Fruit fly (Drosophila melanogaster) whole organism, embryonic: ENCODE results near the gene Trim9.

Source experiments
- ATbp ChIP-seq: fragments of 200-800 bp; sonication (Bioruptor generic); optimal IDR thresholded peaks from 2 replicates; lab custom pipeline; 2017; ENCODE audit warnings: missing biosample characterization, mild to moderate bottlenecking, missing genetic modification characterization, missing genetic modification reagents
- Atf-2 ChIP-seq: fragments of 200-800 bp; sonication (Bioruptor generic); optimal IDR thresholded peaks from 2 replicates; lab custom pipeline; 2016; ENCODE audit warnings: missing biosample characterization, missing genetic modification characterization
- Blimp-1 ChIP-seq: fragments of 200-800 bp; sonication (Bioruptor generic); optimal IDR thresholded peaks from 3 replicates; lab custom pipeline; 2018; ENCODE audit warnings: missing biosample characterization, missing genetic modification characterization, mild to moderate bottlenecking, moderate library complexity, missing genetic modification reagents
- C15 ChIP-seq: fragments of 200-800 bp; sonication (Bioruptor generic); IDR thresholded peaks from 3 replicates; pipeline ENCODE4 v1.3.6; 2022; ENCODE audit warnings: missing biosample characterization, missing genetic modification characterization
- CG13296 ChIP-seq: fragments of 200-800 bp; sonication (Bioruptor generic); optimal IDR thresholded peaks from 3 replicates; lab custom pipeline; 2018; ENCODE audit warnings: missing biosample characterization, mild to moderate bottlenecking, missing genetic modification characterization
- CG15514 ChIP-seq: fragments of 200-800 bp; sonication (Bioruptor generic); optimal IDR thresholded peaks from 3 replicates; lab custom pipeline; 2017; ENCODE audit warnings: missing biosample characterization, missing genetic modification characterization, mild to moderate bottlenecking, moderate library complexity, missing genetic modification reagents
- CG1602 ChIP-seq: fragments of 200-800 bp; sonication (Bioruptor generic); optimal IDR thresholded peaks from 3 replicates; lab custom pipeline; 2016; ENCODE audit warnings: missing biosample characterization, missing genetic modification characterization
- CG17359 ChIP-seq: fragments of 200-800 bp; sonication (Bioruptor generic); optimal IDR thresholded peaks from 3 replicates; lab custom pipeline; 2018; ENCODE audit warnings: missing biosample characterization, mild to moderate bottlenecking, missing genetic modification characterization, moderate library complexity
- CG2120 ChIP-seq: fragments of 200-800 bp; sonication (Bioruptor generic); optimal IDR thresholded peaks from 3 replicates; lab custom pipeline; 2016; ENCODE audit warnings: missing biosample characterization, missing genetic modification characterization
- CG2129 ChIP-seq: fragments of 200-800 bp; sonication (Bioruptor generic); IDR thresholded peaks from 2 replicates; pipeline ENCODE4 v1.3.6; 2022; ENCODE audit warnings: missing biosample characterization, missing genetic modification characterization; ENCODE audit not compliant: partially characterized antibody
- CG30403 ChIP-seq: fragments of 200-800 bp; sonication (Bioruptor generic); optimal IDR thresholded peaks from 3 replicates; lab custom pipeline; 2016; ENCODE audit warnings: missing biosample characterization, missing genetic modification characterization
- CG32532 ChIP-seq: fragments of 200-800 bp; sonication (Bioruptor generic); IDR thresholded peaks from 2 replicates; pipeline ENCODE4 v1.3.6; 2022; ENCODE audit warnings: missing biosample characterization, missing genetic modification characterization
- CG33557 ChIP-seq: fragments of 200-800 bp; sonication (Bioruptor generic); optimal IDR thresholded peaks from 2 replicates; lab custom pipeline; 2019; ENCODE audit warnings: missing biosample characterization, mild to moderate bottlenecking, missing genetic modification characterization, moderate library complexity
- CG4730 ChIP-seq: fragments of 200-800 bp; sonication (Bioruptor generic); IDR thresholded peaks from 2 replicates; pipeline ENCODE4 v1.3.6; 2022; ENCODE audit warnings: missing biosample characterization, missing genetic modification characterization
- CG6175 ChIP-seq: fragments of 200-800 bp; sonication (Bioruptor generic); IDR thresholded peaks from 3 replicates; pipeline ENCODE4 v1.3.6; 2022; ENCODE audit warnings: missing biosample characterization, missing genetic modification characterization
- CG6254 ChIP-seq: fragments of 200-800 bp; sonication (Bioruptor generic); optimal IDR thresholded peaks from 3 replicates; lab custom pipeline; 2017; ENCODE audit warnings: mild to moderate bottlenecking, missing biosample characterization, missing genetic modification reagents, missing genetic modification characterization
- CG7839 ChIP-seq: fragments of 200-800 bp; sonication (Bioruptor generic); optimal IDR thresholded peaks from 3 replicates; lab custom pipeline; 2018; ENCODE audit warnings: missing biosample characterization, mild to moderate bottlenecking, missing genetic modification characterization, moderate library complexity
- CG8290 ChIP-seq, 3 experiments: fragments of 200-800 bp; sonication (Bioruptor generic); optimal IDR thresholded peaks; 2 replicates each; lab custom pipeline; 2016 to 2019; ENCODE audit warnings: missing biosample characterization in 3 of 3, missing genetic modification characterization in 3 of 3, mild to moderate bottlenecking in 2 of 3, moderate library complexity in 1 of 3
- CG8924 ChIP-seq: fragments of 200-800 bp; optimal IDR thresholded peaks from 3 replicates; lab custom pipeline; 2019; ENCODE audit warnings: missing biosample characterization, mild to moderate bottlenecking, missing genetic modification characterization, moderate library complexity
- Drgx ChIP-seq: fragments of 200-800 bp; sonication (Bioruptor generic); IDR thresholded peaks from 2 replicates; pipeline ENCODE4 v1.3.6; 2022; ENCODE audit warnings: missing biosample characterization, missing genetic modification characterization
- H2.0 ChIP-seq: fragments of 200-800 bp; sonication (Bioruptor generic); IDR thresholded peaks from 2 replicates; pipeline ENCODE4 v1.3.6; 2022; ENCODE audit warnings: missing biosample characterization, missing genetic modification characterization
- HLH3B ChIP-seq: fragments of 200-800 bp; sonication (Bioruptor generic); IDR thresholded peaks from 2 replicates; pipeline ENCODE4 v1.3.6; 2022; ENCODE audit warnings: missing biosample characterization, missing genetic modification characterization
- Hr51 ChIP-seq, 2 experiments: fragments of 200-800 bp; sonication (Bioruptor generic); optimal IDR thresholded peaks; 2 replicates in 1 of 2; 3 replicates in 1 of 2; lab custom pipeline; 2016 to 2018; ENCODE audit warnings: missing biosample characterization in 2 of 2, missing genetic modification characterization in 2 of 2, mild to moderate bottlenecking in 1 of 2, moderate library complexity in 1 of 2
- Kr ChIP-seq: fragments of 200-800 bp; sonication (Bioruptor generic); optimal IDR thresholded peaks from 2 replicates; lab custom pipeline; 2017; ENCODE audit warnings: missing biosample characterization, mild to moderate bottlenecking, missing genetic modification characterization
- MBD-R2 ChIP-seq: fragments of 200-800 bp; sonication (Bioruptor generic); IDR thresholded peaks from 2 replicates; pipeline ENCODE4 v1.3.6; 2022; ENCODE audit warnings: missing biosample characterization, missing genetic modification characterization
- NC2α ChIP-seq: fragments of 200-800 bp; sonication (Bioruptor generic); optimal IDR thresholded peaks from 2 replicates; lab custom pipeline; 2016; ENCODE audit warnings: missing biosample characterization, missing genetic modification characterization
- Opbp ChIP-seq: fragments of 200-800 bp; sonication (Bioruptor generic); IDR thresholded peaks from 3 replicates; pipeline ENCODE4 v1.3.6; 2022; ENCODE audit warnings: missing biosample characterization, missing genetic modification characterization; ENCODE audit not compliant: partially characterized antibody
- amos ChIP-seq: fragments of 200-800 bp; sonication (Bioruptor generic); IDR thresholded peaks from 2 replicates; pipeline ENCODE4 v1.3.6; 2022; ENCODE audit warnings: missing biosample characterization, missing genetic modification characterization; ENCODE audit not compliant: partially characterized antibody
- ash1 ChIP-seq: fragments of 200-800 bp; sonication (Bioruptor generic); optimal IDR thresholded peaks from 2 replicates; lab custom pipeline; 2018; ENCODE audit warnings: missing biosample characterization, mild to moderate bottlenecking, missing genetic modification characterization
- bcd ChIP-seq: fragments of 200-800 bp; sonication (Bioruptor generic); optimal IDR thresholded peaks from 2 replicates; lab custom pipeline; 2017; ENCODE audit warnings: missing biosample characterization, mild to moderate bottlenecking, missing genetic modification characterization
- crc ChIP-seq: fragments of 200-800 bp; sonication (Bioruptor generic); optimal IDR thresholded peaks from 2 replicates; lab custom pipeline; 2016; ENCODE audit warnings: missing biosample characterization, missing genetic modification characterization
- cwo ChIP-seq: fragments of 200-800 bp; sonication (Bioruptor generic); optimal IDR thresholded peaks from 3 replicates; lab custom pipeline; 2017; ENCODE audit warnings: missing biosample characterization, missing genetic modification characterization, mild to moderate bottlenecking, moderate library complexity, missing genetic modification reagents
- dmrt99B ChIP-seq: fragments of 200-800 bp; sonication (Bioruptor generic); optimal IDR thresholded peaks from 2 replicates; lab custom pipeline; 2018; ENCODE audit warnings: missing biosample characterization, mild to moderate bottlenecking, missing genetic modification characterization, moderate library complexity
- ems ChIP-seq: fragments of 200-800 bp; sonication (Bioruptor generic); optimal IDR thresholded peaks from 3 replicates; lab custom pipeline; 2016; ENCODE audit warnings: missing biosample characterization, missing genetic modification characterization
- esg ChIP-seq: fragments of 200-800 bp; sonication (Bioruptor generic); conservative IDR thresholded peaks from 2 replicates; pipeline ENCODE4 v1.3.6; 2022; ENCODE audit warnings: missing biosample characterization, missing genetic modification characterization
- grau ChIP-seq: fragments of 200-800 bp; optimal IDR thresholded peaks from 3 replicates; lab custom pipeline; 2019; ENCODE audit warnings: missing biosample characterization, mild to moderate bottlenecking, missing genetic modification characterization, moderate library complexity
- ham ChIP-seq: fragments of 200-800 bp; sonication (Bioruptor generic); IDR thresholded peaks from 2 replicates; pipeline ENCODE4 v1.3.6; 2022; ENCODE audit warnings: missing biosample characterization, missing genetic modification characterization
- knrl ChIP-seq: fragments of 200-800 bp; sonication (Bioruptor generic); IDR thresholded peaks from 3 replicates; pipeline ENCODE4 v1.3.6; 2022; ENCODE audit warnings: missing biosample characterization, missing genetic modification characterization; ENCODE audit not compliant: partially characterized antibody
- lilli ChIP-seq: fragments of 200-800 bp; sonication (Bioruptor generic); optimal IDR thresholded peaks from 3 replicates; lab custom pipeline; 2016; ENCODE audit warnings: missing biosample characterization, missing genetic modification characterization
- nom ChIP-seq: fragments of 200-800 bp; sonication (Bioruptor generic); optimal IDR thresholded peaks from 2 replicates; lab custom pipeline; 2017; ENCODE audit warnings: missing biosample characterization, missing genetic modification characterization, mild to moderate bottlenecking, moderate library complexity, missing genetic modification reagents
- slbo ChIP-seq: fragments of 200-800 bp; sonication (Bioruptor generic); IDR thresholded peaks from 2 replicates; pipeline ENCODE4 v1.3.6; 2022; ENCODE audit warnings: missing biosample characterization, missing genetic modification characterization
- so ChIP-seq: fragments of 200-800 bp; sonication (Bioruptor generic); IDR thresholded peaks from 3 replicates; pipeline ENCODE4 v1.3.6; 2022; ENCODE audit warnings: missing biosample characterization, missing genetic modification characterization
- sqz ChIP-seq: fragments of 200-800 bp; sonication (Bioruptor generic); optimal IDR thresholded peaks from 3 replicates; lab custom pipeline; 2018; ENCODE audit warnings: missing biosample characterization, mild to moderate bottlenecking, missing genetic modification characterization

Gene Trim9

DNA sequence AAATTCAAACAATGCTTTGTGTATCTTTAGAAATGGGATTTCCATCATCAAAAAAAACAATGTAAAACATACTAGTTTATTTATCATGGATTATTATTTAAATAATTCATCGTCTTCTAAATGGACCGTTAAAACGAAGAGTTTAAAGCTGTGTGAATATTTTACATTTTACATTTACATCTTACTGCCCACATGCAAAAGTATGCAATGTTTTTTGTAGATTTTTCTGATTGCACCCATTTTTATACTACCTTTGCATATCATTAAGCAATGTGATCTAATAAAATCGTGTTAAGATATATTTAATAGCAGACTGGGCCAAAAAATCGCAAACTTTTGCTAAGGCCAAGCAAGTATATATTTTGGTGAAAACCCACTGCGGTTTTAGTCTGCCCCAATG lies 126.8 kb downstream of the Trim9 start (continued):
- TF ChIP-seq CG1602 (GFP tag; lab: Kevin White, UChicago) (no peak), crc (GFP tag; lab: Kevin White, UChicago) (no peak), CG8290 (GFP tag; optimal IDR thresholded peaks at IDR 0.05; lab: Kevin White, UChicago) (no peak), CG8290 (tag; optimal IDR thresholded peaks at IDR 0.05; lab: Kevin White, UChicago) (no peak), amos (GFP tag; lab: Robert Waterston, UW) (peak; percentile 23; the same call in 1 of the 2 replicates)

- TF ChIP-seq ash1 (GFP tag; lab: Kevin White, UChicago) (no peak), nom (GFP tag; lab: Kevin White, UChicago) (peak; percentile 17)
Observed at dm6 chr2L:10672989-10673388, 128.3 kb downstream of the Trim9 start.

- TF ChIP-seq knrl (GFP tag; lab: Robert Waterston, UW) (no peak), dmrt99B (tag; lab: Kevin White, UChicago) (peak; percentile 61), CG2129 (no peak), so (GFP tag; lab: Robert Waterston, UW) (no peak), Blimp-1 (GFP tag; lab: Kevin White, UChicago) (peak; percentile 64), slbo (GFP tag; lab: Robert Waterston, UW) (no peak; the same call in 1 of the 2 replicates), nom (GFP tag; lab: Kevin White, UChicago) (peak; percentile 24), MBD-R2 (no peak), HLH3B (GFP tag; lab: Robert Waterston, UW) (0 out of 2 replicates have a peak, but pooled peaks have one; percentile 28), Atf-2 (GFP tag; lab: Kevin White, UChicago) (no peak), C15 (GFP tag; lab: Robert Waterston, UW) (no peak), Kr (no peak), CG6254 (GFP tag; lab: Kevin White, UChicago) (no peak), NC2α (GFP tag; lab: Kevin White, UChicago) (no peak), CG6175 (GFP tag; lab: Robert Waterston, UW) (no peak), Hr51 (GFP tag; optimal IDR thresholded peaks at IDR 0.05; lab: Kevin White, UChicago) (peak in 1 of 2 experiments; percentile 51), grau (tag; lab: Kevin White, UChicago) (peak; percentile 56), Opbp (GFP tag; lab: Robert Waterston, UW) (no peak), ham (GFP tag; lab: Robert Waterston, UW) (no peak), bcd (GFP tag; lab: Kevin White, UChicago) (peak; percentile 4), CG33557 (GFP tag; lab: Kevin White, UChicago) (no peak), sqz (GFP tag; lab: Kevin White, UChicago) (no peak), esg (GFP tag; lab: Robert Waterston, UW) (0 out of 2 replicates have a peak, but pooled peaks have one; percentile 18), CG13296 (GFP tag; lab: Kevin White, UChicago) (peak; percentile 14), cwo (GFP tag; lab: Kevin White, UChicago) (peak; percentile 7), CG17359 (peak; percentile 1), CG2120 (GFP tag; lab: Kevin White, UChicago) (peak; percentile 62), lilli (GFP tag; lab: Kevin White, UChicago) (peak; percentile 16), CG8924 (tag; lab: Kevin White, UChicago) (peak; percentile 25), crc (GFP tag; lab: Kevin White, UChicago) (peak; percentile 35), CG30403 (GFP tag; lab: Kevin White, UChicago) (peak; percentile 51), H2.0 (GFP tag; lab: Robert Waterston, UW) (0 out of 2 replicates have a peak, but pooled peaks have one; percentile 14), ems (GFP tag; lab: Kevin White, UChicago) (no peak), ATbp (peak; percentile 26), CG15514 (GFP tag; lab: Kevin White, UChicago) (peak; percentile 60), CG32532 (GFP tag; lab: Robert Waterston, UW) (no peak), CG7839 (tag; lab: Kevin White, UChicago) (peak; percentile 42), CG4730 (GFP tag; lab: Robert Waterston, UW) (no peak), Drgx (GFP tag; lab: Robert Waterston, UW) (peak; percentile 66; the same call in 1 of the 2 replicates)
Observed at dm6 chr2L:10676933-10677714, 132.4 kb downstream of the Trim9 start, which contains the start of gene CG17104. TSS of gene CG17104 (plus strand) at chr2L:10677198.
